Worm (Caenorhabditis elegans): ENCODE data around the gene ZK1127.12.

Gene ZK1127.12

DNA sequence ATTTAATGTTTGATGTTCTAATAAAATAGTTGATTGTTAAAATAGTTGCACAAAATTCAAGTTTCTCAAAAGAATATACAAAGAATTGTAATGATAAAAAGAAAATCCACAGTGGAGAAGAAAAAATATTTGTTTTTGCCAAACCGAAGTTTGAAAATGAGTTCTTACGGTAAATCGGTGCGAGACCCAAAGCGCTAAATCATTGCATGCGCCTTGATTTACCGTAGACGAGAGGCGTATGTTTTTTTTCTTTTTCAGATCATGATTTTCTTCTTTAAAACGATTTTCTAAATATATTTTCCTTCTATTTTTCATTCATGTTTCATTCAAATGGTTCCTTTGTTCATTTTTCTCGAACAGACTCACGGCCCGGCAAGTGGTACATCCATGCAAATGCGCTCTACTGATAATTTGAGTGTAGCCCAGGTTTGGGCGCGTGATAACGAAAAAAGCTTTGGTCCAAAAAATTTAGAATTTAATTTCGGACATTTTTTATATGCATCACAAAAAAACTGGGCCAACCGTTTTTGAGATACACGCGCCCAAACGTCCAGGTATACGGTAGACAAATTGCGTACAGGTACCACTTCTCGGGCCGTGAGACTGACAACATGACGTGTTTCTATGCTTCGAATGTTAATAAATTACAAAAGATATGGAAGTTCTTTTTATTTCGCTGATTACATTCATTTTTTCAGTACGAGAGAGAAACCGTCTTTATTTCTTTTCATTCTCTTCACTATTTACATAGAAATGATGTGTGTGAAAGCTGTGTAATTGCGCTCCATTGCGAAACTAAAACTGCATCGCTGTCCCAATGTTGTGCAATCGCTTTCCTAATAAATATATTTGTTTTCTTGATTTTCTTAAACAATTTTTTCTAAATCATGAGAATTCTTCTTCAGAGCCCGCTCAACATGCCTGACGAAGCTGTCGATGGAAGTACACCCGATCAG is 26.7 kb upstream of the ZK1127.12 start, which contains the start of gene znf-598:
Gene znf-598, plus strand, starts transcription at position 906 of the 956 bp plus-strand sequence.
- TF ChIP-seq lsy-2 (tag; optimal IDR thresholded peaks at IDR 0.05) = peak; percentile 21
- TF ChIP-seq sptf-1 (tag; optimal IDR thresholded peaks at IDR 0.05) = peak; percentile 1
- no peak for TF ChIP-seq sem-2 (GFP tag; optimal IDR thresholded peaks at IDR 0.05)
- TF ChIP-seq mep-1 (tag; optimal IDR thresholded peaks at IDR 0.05) = peak; percentile 29
- TF ChIP-seq nhr-76 (tag; optimal IDR thresholded peaks at IDR 0.05) = no peak
- peak; percentile 65 for TF ChIP-seq pha-4 (tag; optimal IDR thresholded peaks at IDR 0.05)

DNA sequence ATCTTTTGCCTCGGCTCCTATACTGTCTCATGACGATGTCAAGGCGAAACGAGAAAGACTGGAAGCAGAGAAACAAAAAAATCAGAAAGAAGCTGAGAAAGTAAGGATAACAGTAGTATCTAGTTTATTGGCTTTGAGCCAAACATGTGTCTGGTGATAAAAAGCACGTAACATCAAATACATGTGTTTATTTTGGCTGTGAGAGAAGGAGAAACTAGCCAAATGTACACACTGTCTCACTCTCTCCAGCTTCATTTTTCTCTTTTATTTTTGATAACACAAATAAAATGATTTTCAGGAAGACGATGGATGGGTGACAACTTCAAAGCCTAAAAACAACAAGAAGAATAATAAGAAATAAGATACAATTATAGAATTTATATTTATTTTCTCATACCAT is 22.4 kb upstream of the ZK1127.12 start:
- TF ChIP-seq nhr-12 (tag; optimal IDR thresholded peaks at IDR 0.05) = no peak
- no peak for TF ChIP-seq hlh-1 (tag; optimal IDR thresholded peaks at IDR 0.05)
- no peak for TF ChIP-seq tbx-8 (GFP tag; optimal IDR thresholded peaks at IDR 0.05)
- TF ChIP-seq nhr-2 (tag; optimal IDR thresholded peaks at IDR 0.05) = no peak
- no peak for TF ChIP-seq unc-62 (GFP tag; optimal IDR thresholded peaks at IDR 0.05)
- no peak for TF ChIP-seq nhr-76 (tag; optimal IDR thresholded peaks at IDR 0.05)
- TF ChIP-seq unc-120 (tag; optimal IDR thresholded peaks at IDR 0.05; ENCODE audit: poor library complexity, severe bottlenecking) = no peak
- TF ChIP-seq nhr-237 (tag; optimal IDR thresholded peaks at IDR 0.05) = no peak
- no peak for TF ChIP-seq drap-1 (GFP tag; optimal IDR thresholded peaks at IDR 0.05)
- TF ChIP-seq zip-8 (tag; optimal IDR thresholded peaks at IDR 0.05) = no peak
- no peak for TF ChIP-seq sem-2 (GFP tag; optimal IDR thresholded peaks at IDR 0.05)
- TF ChIP-seq lsy-2 (tag; optimal IDR thresholded peaks at IDR 0.05) = no peak

DNA sequence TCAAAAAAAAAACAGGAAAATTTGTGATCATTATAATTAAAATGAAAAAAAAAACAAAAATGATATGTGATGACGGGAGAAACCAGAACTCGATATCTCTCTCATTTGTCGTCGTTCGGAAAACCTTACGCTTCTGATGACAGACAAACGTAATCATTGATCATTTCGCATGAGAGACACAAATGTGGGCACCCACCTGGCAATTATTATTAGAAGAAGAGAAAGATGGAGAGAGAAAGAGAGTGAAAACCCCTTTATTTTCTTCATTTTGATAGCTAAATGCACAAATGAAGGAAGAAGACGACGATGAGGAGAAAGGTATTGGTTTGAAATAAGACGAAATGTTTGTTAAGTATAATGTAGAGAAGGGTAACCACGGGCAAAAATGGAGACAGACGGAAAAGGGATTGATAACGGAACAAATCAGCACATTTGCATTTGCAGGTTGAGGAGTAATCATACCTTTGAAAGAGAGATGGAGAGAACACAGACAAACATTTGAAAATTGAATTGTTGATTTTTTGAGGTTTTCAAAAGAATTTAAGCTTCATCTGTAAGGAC is 20.7 kb upstream of the ZK1127.12 start:
- TF ChIP-seq sem-2 (GFP tag; optimal IDR thresholded peaks at IDR 0.05) = no peak
- TF ChIP-seq drap-1 (GFP tag; optimal IDR thresholded peaks at IDR 0.05) = no peak
- no peak for TF ChIP-seq ztf-11 (tag; optimal IDR thresholded peaks at IDR 0.05)
- TF ChIP-seq nhr-237 (tag; optimal IDR thresholded peaks at IDR 0.05) = no peak
- TF ChIP-seq ces-1 (GFP tag; optimal IDR thresholded peaks at IDR 0.05) = no peak
- TF ChIP-seq mab-5 (tag; optimal IDR thresholded peaks at IDR 0.05) = no peak
- TF ChIP-seq lin-32 (GFP tag; optimal IDR thresholded peaks at IDR 0.05) = no peak
- TF ChIP-seq nhr-28 (tag; optimal IDR thresholded peaks at IDR 0.05) = no peak

DNA sequence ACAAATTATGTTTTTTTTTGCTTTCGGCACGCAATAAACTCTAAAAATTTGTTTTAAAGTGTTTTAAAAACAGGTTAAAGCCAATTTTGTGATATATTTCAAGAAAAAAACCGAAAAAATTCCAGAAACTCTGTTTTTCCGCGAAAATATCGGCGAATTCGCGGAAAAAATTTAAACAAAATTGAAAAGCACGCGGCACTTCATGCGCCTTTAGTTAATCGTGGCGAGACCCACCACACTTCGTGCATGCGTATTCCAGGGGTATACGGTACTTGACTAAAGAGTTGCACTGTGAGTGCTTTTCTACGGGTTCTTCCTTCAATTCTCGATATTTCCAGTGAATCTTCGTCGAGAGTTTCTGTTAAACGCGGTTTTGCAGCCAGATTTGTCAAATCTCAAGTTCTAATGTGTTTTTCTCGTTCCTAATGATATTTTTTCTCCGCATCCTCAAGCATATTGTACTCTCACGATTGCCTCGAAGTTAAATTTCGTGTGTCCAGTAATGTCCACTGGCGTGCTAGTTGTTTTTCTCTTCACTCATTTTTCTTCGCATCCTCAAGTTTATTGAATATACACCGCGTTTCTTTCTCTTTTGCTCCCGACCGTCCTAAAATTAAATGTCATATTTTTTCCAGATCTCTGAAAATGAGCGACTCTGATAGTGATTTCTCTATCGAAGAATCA is 14.1 kb upstream of the ZK1127.12 start, which contains the start of gene cin-4:
Gene cin-4, plus strand, starts transcription at position 634 of the 684 bp plus-strand sequence.
- TF ChIP-seq flh-1 (GFP tag; optimal IDR thresholded peaks at IDR 0.05) = no peak
- no peak for TF ChIP-seq ztf-11 (tag; optimal IDR thresholded peaks at IDR 0.05)
- no peak for TF ChIP-seq hlh-1 (tag; optimal IDR thresholded peaks at IDR 0.05)
- no peak for TF ChIP-seq sem-2 (GFP tag; optimal IDR thresholded peaks at IDR 0.05)
- no peak for TF ChIP-seq tbx-8 (GFP tag; optimal IDR thresholded peaks at IDR 0.05)
- no peak for TF ChIP-seq mls-2 (tag; optimal IDR thresholded peaks at IDR 0.05)
- TF ChIP-seq nhr-2 (tag; optimal IDR thresholded peaks at IDR 0.05) = no peak
- no peak for TF ChIP-seq unc-39 (tag; optimal IDR thresholded peaks at IDR 0.05)
- no peak for TF ChIP-seq mab-5 (tag; optimal IDR thresholded peaks at IDR 0.05)
- no peak for TF ChIP-seq ceh-43 (GFP tag; optimal IDR thresholded peaks at IDR 0.05)
- TF ChIP-seq sptf-1 (tag; optimal IDR thresholded peaks at IDR 0.05) = no peak
- TF ChIP-seq ceh-39 (tag; optimal IDR thresholded peaks at IDR 0.05) = no peak
- TF ChIP-seq drap-1 (GFP tag; optimal IDR thresholded peaks at IDR 0.05) = no peak
- no peak for TF ChIP-seq nhr-237 (tag; optimal IDR thresholded peaks at IDR 0.05)
- no peak for TF ChIP-seq unc-120 (tag; optimal IDR thresholded peaks at IDR 0.05; ENCODE audit: poor library complexity, severe bottlenecking)
- TF ChIP-seq M03D4.4 (tag; optimal IDR thresholded peaks at IDR 0.05) = no peak

DNA sequence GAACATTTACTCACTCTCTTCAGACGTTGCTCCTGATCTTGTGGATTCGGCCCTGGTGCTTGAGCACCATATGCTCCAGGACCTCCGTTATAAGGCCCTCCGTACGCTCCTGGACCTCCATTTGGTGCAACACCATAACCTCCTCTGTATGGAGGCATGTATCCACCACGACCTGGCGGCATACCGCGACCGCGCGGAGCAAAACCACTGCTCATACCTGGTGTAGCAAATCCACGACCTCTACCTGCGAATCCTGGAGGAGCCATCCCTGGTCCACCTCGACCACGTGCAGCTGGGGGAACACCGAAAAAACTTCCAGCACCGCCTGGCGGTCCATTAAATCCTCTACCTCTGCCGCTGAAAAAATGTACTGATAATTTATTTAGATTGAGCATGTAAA is 2.4 kb upstream of the ZK1127.12 start:
- no peak for TF ChIP-seq zip-8 (tag; optimal IDR thresholded peaks at IDR 0.05)
- no peak for TF ChIP-seq M03D4.4 (tag; optimal IDR thresholded peaks at IDR 0.05)
- TF ChIP-seq mls-2 (tag; optimal IDR thresholded peaks at IDR 0.05) = no peak
